Fruit fly (Drosophila melanogaster): ENCODE measurements around the gene CG7872.

The CG7872 gene

dm6 chrX:15578043-15578442 lies at the start of gene CG7872, which contains the start of gene cerv (continued):
- TF ChIP-seq CG4707 (GFP tag; optimal IDR thresholded peaks at IDR 0.05) = no peak
- TF ChIP-seq chn (GFP tag; optimal IDR thresholded peaks at IDR 0.05) = no peak
- no peak for TF ChIP-seq ham (GFP tag; IDR thresholded peaks at IDR 0.05)
- TF ChIP-seq E2f2 (GFP tag; IDR thresholded peaks at IDR 0.05) = peak; percentile 62
- no peak for TF ChIP-seq Sry-β (GFP tag; optimal IDR thresholded peaks at IDR 0.05)
- no peak for TF ChIP-seq CG6175 (GFP tag; IDR thresholded peaks at IDR 0.05)
- no peak for TF ChIP-seq lilli (GFP tag; optimal IDR thresholded peaks at IDR 0.05)
- no peak for TF ChIP-seq Xrp1 (GFP tag; IDR thresholded peaks at IDR 0.05)
- no peak for TF ChIP-seq CG11696 (GFP tag; IDR thresholded peaks at IDR 0.05)
- TF ChIP-seq CG12769 (tag; optimal IDR thresholded peaks at IDR 0.05) = no peak
- TF ChIP-seq sob (GFP tag; IDR thresholded peaks at IDR 0.05) = peak; percentile 48; the same call in 1 of the 2 replicates
- TF ChIP-seq Bdp1 (GFP tag; optimal IDR thresholded peaks at IDR 0.05) = no peak
- TF ChIP-seq phol (tag; optimal IDR thresholded peaks at IDR 0.05) = peak; percentile 36
- no peak for TF ChIP-seq wor (GFP tag; IDR thresholded peaks at IDR 0.05)
- no peak for TF ChIP-seq CG7271 (tag; optimal IDR thresholded peaks at IDR 0.05)
- TF ChIP-seq NC2α (GFP tag; optimal IDR thresholded peaks at IDR 0.05) = no peak
- no peak for TF ChIP-seq CG6254 (GFP tag; optimal IDR thresholded peaks at IDR 0.05)
- no peak for TF ChIP-seq Hey (tag; optimal IDR thresholded peaks at IDR 0.05)
- 0 out of 3 replicates have a peak, but pooled peaks have one; percentile 12 for TF ChIP-seq ci (GFP tag; IDR thresholded peaks at IDR 0.05)

dm6 chrX:15529197-15529596 lies 48.8 kb upstream of the CG7872 start:
- TF ChIP-seq Ravus (GFP tag; IDR thresholded peaks at IDR 0.05) (no peak), CG11504 (tag; optimal IDR thresholded peaks at IDR 0.05) (peak; percentile 27), pan (optimal IDR thresholded peaks at IDR 0.05) (no peak), pan (GFP tag; optimal IDR thresholded peaks at IDR 0.05 in 1 of 2, IDR thresholded peaks at IDR 0.05 in 1 of 2) (no peak), Mes4 (GFP tag; optimal IDR thresholded peaks at IDR 0.05) (no peak), gem (tag; optimal IDR thresholded peaks at IDR 0.05) (peak; percentile 36), az2 (GFP tag; optimal IDR thresholded peaks at IDR 0.05) (no peak), CG12391 (tag; optimal IDR thresholded peaks at IDR 0.05) (peak; percentile 5), CG12942 (GFP tag; optimal IDR thresholded peaks at IDR 0.05) (no peak), Drgx (GFP tag; IDR thresholded peaks at IDR 0.05) (no peak), Sox102F (GFP tag; optimal IDR thresholded peaks at IDR 0.05) (peak; percentile 33), dmrt99B (tag; optimal IDR thresholded peaks at IDR 0.05) (peak; percentile 9), en (GFP tag; optimal IDR thresholded peaks at IDR 0.05) (no peak), row (GFP tag; IDR thresholded peaks at IDR 0.05) (peak; percentile 4; the same call in 1 of the 3 replicates), grau (tag; optimal IDR thresholded peaks at IDR 0.05) (peak; percentile 17), CG7839 (tag; optimal IDR thresholded peaks at IDR 0.05) (peak; percentile 30), Med (GFP tag) (no peak), pum (GFP tag; optimal IDR thresholded peaks at IDR 0.05) (no peak), CG11560 (tag; IDR thresholded peaks at IDR 0.05) (no peak), CG2712 (tag; optimal IDR thresholded peaks at IDR 0.05) (peak; percentile 28), CG4707 (GFP tag; optimal IDR thresholded peaks at IDR 0.05) (no peak), Ptx1 (GFP tag; IDR thresholded peaks at IDR 0.05) (no peak), pzg (GFP tag; optimal IDR thresholded peaks at IDR 0.05) (no peak), CG7928 (GFP tag; optimal IDR thresholded peaks at IDR 0.05) (no peak), Opbp (GFP tag; IDR thresholded peaks at IDR 0.05; ENCODE audit: partially characterized antibody) (no peak), odd (GFP tag; optimal IDR thresholded peaks at IDR 0.05) (no peak), Chrac-16 (GFP tag; optimal IDR thresholded peaks at IDR 0.05) (no peak), CG43689 (GFP tag; IDR thresholded peaks at IDR 0.05) (no peak), CG18476 (GFP tag; optimal IDR thresholded peaks at IDR 0.05) (no peak), Dp (GFP tag; optimal IDR thresholded peaks at IDR 0.05) (no peak), Scr (GFP tag; IDR thresholded peaks at IDR 0.05; ENCODE audit: partially characterized antibody) (no peak), Lhr (GFP tag; optimal IDR thresholded peaks at IDR 0.05) (no peak), croc (GFP tag; conservative IDR thresholded peaks at IDR 0.05) (no peak), CG2678 (tag; optimal IDR thresholded peaks at IDR 0.05) (peak; percentile 28)

All from whole organism, embryonic.